Fruit fly (Drosophila melanogaster) ovary, adult (tissue): ENCODE measurements around the gene tey.

ENCODE experiments used
- CG17801 ChIP-seq: fragments of 200-800 bp; optimal IDR thresholded peaks from 2 replicates; lab custom pipeline; 2019; ENCODE audit warnings: missing biosample characterization, mild to moderate bottlenecking, missing genetic modification characterization, moderate library complexity; ENCODE audit not compliant: partially characterized antibody

tey gene

dm6 chr3L:19683520-19683919 is 19.6 kb upstream of the tey start:
- TF ChIP-seq CG17801 (GFP tag; lab: Kevin White, UChicago): no peak

dm6 chr3L:19682902-19683301 is 19.0 kb upstream of the tey start:
- no peak for TF ChIP-seq CG17801 (GFP tag; lab: Kevin White, UChicago)

dm6 chr3L:19676050-19676449 is 12.1 kb upstream of the tey start:
- no peak for TF ChIP-seq CG17801 (GFP tag; lab: Kevin White, UChicago)

dm6 chr3L:19674317-19674716 is 10.4 kb upstream of the tey start:
- TF ChIP-seq CG17801 (GFP tag; lab: Kevin White, UChicago): no peak

- no peak for TF ChIP-seq CG17801 (GFP tag; lab: Kevin White, UChicago)
Measured at dm6 chr3L:19670492-19670891, 6.6 kb upstream of the tey start.

dm6 chr3L:19665059-19665626 is 1.2 kb upstream of the tey start:
- TF ChIP-seq CG17801 (GFP tag; lab: Kevin White, UChicago): no peak

dm6 chr3L:19662892-19663291 is 1.0 kb downstream of the tey start:
- no peak for TF ChIP-seq CG17801 (GFP tag; lab: Kevin White, UChicago)

- no peak for TF ChIP-seq CG17801 (GFP tag; lab: Kevin White, UChicago)
Measured at dm6 chr3L:19655923-19656322, 8.0 kb downstream of the tey start.

dm6 chr3L:19653470-19653869 is 10.4 kb downstream of the tey start:
- no peak for TF ChIP-seq CG17801 (GFP tag; lab: Kevin White, UChicago)

- TF ChIP-seq CG17801 (GFP tag; lab: Kevin White, UChicago): peak; percentile 58
Measured at dm6 chr3L:19650588-19650987, 13.3 kb downstream of the tey start.

dm6 chr3L:19650121-19650520 is 13.8 kb downstream of the tey start:
- no peak for TF ChIP-seq CG17801 (GFP tag; lab: Kevin White, UChicago)

- no peak for TF ChIP-seq CG17801 (GFP tag; lab: Kevin White, UChicago)
Measured at dm6 chr3L:19649374-19649948, 14.4 kb downstream of the tey start, which contains the start of gene Oat. Oat (minus strand) TSS chr3L:19649851.

- no peak for TF ChIP-seq CG17801 (GFP tag; lab: Kevin White, UChicago)
Measured at dm6 chr3L:19648648-19649047, 15.3 kb downstream of the tey start.

- no peak for TF ChIP-seq CG17801 (GFP tag; lab: Kevin White, UChicago)
Measured at dm6 chr3L:19646292-19646691, 17.6 kb downstream of the tey start.

- peak; percentile 23 for TF ChIP-seq CG17801 (GFP tag; lab: Kevin White, UChicago)
Measured at dm6 chr3L:19642448-19643020, 21.4 kb downstream of the tey start, which contains the start of gene Rnf146. Rnf146 (minus strand) TSS chr3L:19642816.

dm6 chr3L:19636821-19637460 is 27.0 kb downstream of the tey start:
- TF ChIP-seq CG17801 (GFP tag; lab: Kevin White, UChicago): no peak
